Worm (Caenorhabditis elegans) whole organism, midembryonic: ENCODE data around the gene cyp-35B3.

Source experiments
- T22C8.4 ChIP-seq: fragments of 200-800 bp; sonication (Bioruptor generic); IDR thresholded peaks from 2 replicates; pipeline ENCODE4 v1.3.6; 2022; ENCODE audit warnings: missing genetic modification characterization, missing compliant biosample characterization
- cog-1 ChIP-seq: sonication (generic microtip); optimal IDR thresholded peaks from 2 replicates; lab custom pipeline; 2016; ENCODE audit warnings: missing genetic modification characterization, missing compliant biosample characterization
- flt-1 ChIP-seq: fragments of 200-800 bp; sonication (Bioruptor generic); IDR thresholded peaks from 2 replicates; pipeline ENCODE4 v1.3.6; 2022; ENCODE audit warnings: missing genetic modification characterization, missing compliant biosample characterization
- klf-2 ChIP-seq: fragments of 200-800 bp; sonication (Bioruptor generic); conservative IDR thresholded peaks from 2 replicates; pipeline ENCODE4 v1.3.6; 2022; ENCODE audit warnings: missing genetic modification reagents, missing genetic modification characterization, missing compliant biosample characterization
- med-1 ChIP-seq: sonication (generic microtip); optimal IDR thresholded peaks from 2 replicates; lab custom pipeline; 2017; ENCODE audit warnings: missing genetic modification characterization, mild to moderate bottlenecking, missing compliant biosample characterization, antibody characterized with exemption, missing genetic modification reagents; ENCODE audit not compliant: insufficient read depth
- ref-1 ChIP-seq: fragments of 200-800 bp; sonication (Bioruptor generic); conservative IDR thresholded peaks from 2 replicates; pipeline ENCODE4 v1.3.6; 2022; ENCODE audit warnings: missing genetic modification reagents, missing genetic modification characterization, missing compliant biosample characterization
- tab-1 ChIP-seq: fragments of 200-800 bp; sonication (Bioruptor generic); IDR thresholded peaks from 2 replicates; pipeline ENCODE4 v1.3.6; 2022; ENCODE audit warnings: missing genetic modification characterization, missing compliant biosample characterization
- ztf-23 ChIP-seq: fragments of 200-800 bp; sonication (Bioruptor generic); IDR thresholded peaks from 2 replicates; pipeline ENCODE4 v1.3.6; 2022; ENCODE audit warnings: missing genetic modification reagents, missing genetic modification characterization, missing compliant biosample characterization
- ztf-29 ChIP-seq: fragments of 200-800 bp; sonication (Bioruptor generic); IDR thresholded peaks from 2 replicates; pipeline ENCODE4 v1.3.6; 2022; ENCODE audit warnings: missing genetic modification reagents, missing genetic modification characterization, missing compliant biosample characterization

Gene cyp-35B3

ce11 chrV:3949723-3950122, 4.6 kb downstream of the cyp-35B3 start, which contains the start of gene dach-1:
TSS of gene dach-1 (plus strand) at chrV:3950023.
- TF ChIP-seq ztf-29 (GFP tag; lab: Robert Waterston, UW) (no peak), T22C8.4 (no peak), tab-1 (no peak), flt-1 (no peak)

- TF ChIP-seq med-1 (GFP tag; lab: Kevin White, UChicago), result no peak
- no peak for TF ChIP-seq ztf-29 (GFP tag; lab: Robert Waterston, UW)
- TF ChIP-seq klf-2 (GFP tag; lab: Robert Waterston, UW), result no peak
- TF ChIP-seq tab-1, result no peak
Observed at ce11 chrV:3953739-3954138, 8.6 kb downstream of the cyp-35B3 start, which contains the start of gene str-247. TSS of gene str-247 (plus strand) at chrV:3954039.

DNA sequence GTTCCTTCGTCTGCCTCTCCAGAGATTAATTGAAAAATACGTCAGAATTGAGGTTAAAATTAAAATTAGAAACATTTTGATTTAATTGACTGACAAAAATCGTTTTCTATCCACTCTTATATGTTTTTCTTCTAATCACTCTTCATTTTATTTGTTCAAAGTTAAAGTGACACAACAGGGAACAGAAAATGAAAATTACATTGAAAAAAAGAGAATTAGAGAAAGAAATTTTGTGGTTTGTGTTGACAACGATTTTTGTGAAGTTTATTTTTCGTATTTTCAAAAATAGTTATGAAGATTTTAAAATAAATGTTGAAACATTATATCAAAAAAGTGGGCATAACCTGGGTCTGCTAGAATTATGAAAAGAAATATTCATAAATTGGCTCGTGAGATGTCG, 12.5 kb downstream of the cyp-35B3 start, which contains the start of gene cyp-34A5:
TSS of gene cyp-34A5 (minus strand) at position 101 of the 400 bp plus-strand sequence.
- no peak for TF ChIP-seq klf-2 (GFP tag; lab: Robert Waterston, UW)
- TF ChIP-seq ztf-29 (GFP tag; lab: Robert Waterston, UW), result no peak
- no peak for TF ChIP-seq T22C8.4
- TF ChIP-seq ztf-23 (GFP tag; lab: Robert Waterston, UW), result no peak
- TF ChIP-seq tab-1, result no peak
- no peak for TF ChIP-seq cog-1 (tag; lab: Kevin White, UChicago)
- no peak for TF ChIP-seq med-1 (GFP tag; lab: Kevin White, UChicago)
- TF ChIP-seq ref-1 (GFP tag; lab: Robert Waterston, UW), result no peak
- TF ChIP-seq flt-1, result no peak

ce11 chrV:3961235-3961634, 16.1 kb downstream of the cyp-35B3 start, which contains the start of gene cyp-34A6:
TSS of gene cyp-34A6 (minus strand) at chrV:3961335.
- TF ChIP-seq T22C8.4 (no peak), ztf-29 (GFP tag; lab: Robert Waterston, UW) (no peak), ztf-23 (GFP tag; lab: Robert Waterston, UW) (no peak), ref-1 (GFP tag; lab: Robert Waterston, UW) (no peak), tab-1 (no peak), med-1 (GFP tag; lab: Kevin White, UChicago) (no peak), cog-1 (tag; lab: Kevin White, UChicago) (no peak), klf-2 (GFP tag; lab: Robert Waterston, UW) (no peak), flt-1 (no peak)

ce11 chrV:3963715-3964114, 18.6 kb downstream of the cyp-35B3 start, which contains the start of gene cyp-34A7:
TSS of gene cyp-34A7 (minus strand) at chrV:3963815.
- TF ChIP-seq ref-1 (GFP tag; lab: Robert Waterston, UW), result no peak
- TF ChIP-seq med-1 (GFP tag; lab: Kevin White, UChicago), result no peak
- no peak for TF ChIP-seq cog-1 (tag; lab: Kevin White, UChicago)
- TF ChIP-seq klf-2 (GFP tag; lab: Robert Waterston, UW), result no peak
- TF ChIP-seq tab-1, result no peak
- no peak for TF ChIP-seq ztf-23 (GFP tag; lab: Robert Waterston, UW)
- TF ChIP-seq ztf-29 (GFP tag; lab: Robert Waterston, UW), result no peak
- no peak for TF ChIP-seq flt-1
- TF ChIP-seq T22C8.4, result no peak

- TF ChIP-seq klf-2 (GFP tag; lab: Robert Waterston, UW) (no peak), T22C8.4 (no peak)
Observed at ce11 chrV:3967762-3968161, 22.6 kb downstream of the cyp-35B3 start, which contains the start of gene cyp-34A8. TSS of gene cyp-34A8 (minus strand) at chrV:3967823.

- TF ChIP-seq med-1 (GFP tag; lab: Kevin White, UChicago) (no peak), cog-1 (tag; lab: Kevin White, UChicago) (no peak)
Observed at ce11 chrV:3968929-3969328, 23.8 kb downstream of the cyp-35B3 start.

- TF ChIP-seq med-1 (GFP tag; lab: Kevin White, UChicago) (no peak), klf-2 (GFP tag; lab: Robert Waterston, UW) (no peak), ztf-23 (GFP tag; lab: Robert Waterston, UW) (no peak)
Observed at ce11 chrV:3969664-3970063, 24.5 kb downstream of the cyp-35B3 start.

DNA sequence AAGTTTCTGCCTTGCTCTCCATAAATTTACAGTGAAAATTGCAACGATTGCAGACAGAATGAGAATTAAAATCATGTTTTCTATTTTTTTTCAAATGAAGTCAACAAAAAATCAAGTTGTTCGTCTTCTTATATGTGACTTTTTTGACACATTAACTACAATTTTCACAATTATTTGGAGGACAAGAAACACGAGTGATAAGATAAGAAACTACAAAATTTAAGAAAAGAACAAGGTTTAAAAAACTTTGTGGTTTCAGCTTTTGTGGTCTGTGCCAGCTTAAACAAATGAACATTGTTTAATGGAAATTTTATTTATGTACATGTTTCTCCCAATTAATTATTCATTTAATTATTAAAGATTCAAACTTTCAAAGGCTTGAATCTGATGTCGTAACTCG, 25.3 kb downstream of the cyp-35B3 start, which contains the start of gene cyp-34A9:
TSS of gene cyp-34A9 (minus strand) at position 131 of the 400 bp plus-strand sequence.
- no peak for TF ChIP-seq klf-2 (GFP tag; lab: Robert Waterston, UW)
- no peak for TF ChIP-seq cog-1 (tag; lab: Kevin White, UChicago)
- no peak for TF ChIP-seq flt-1
- TF ChIP-seq T22C8.4, result no peak
- no peak for TF ChIP-seq med-1 (GFP tag; lab: Kevin White, UChicago)
- no peak for TF ChIP-seq ref-1 (GFP tag; lab: Robert Waterston, UW)
- TF ChIP-seq ztf-29 (GFP tag; lab: Robert Waterston, UW), result no peak
- no peak for TF ChIP-seq ztf-23 (GFP tag; lab: Robert Waterston, UW)
- TF ChIP-seq tab-1, result no peak

DNA sequence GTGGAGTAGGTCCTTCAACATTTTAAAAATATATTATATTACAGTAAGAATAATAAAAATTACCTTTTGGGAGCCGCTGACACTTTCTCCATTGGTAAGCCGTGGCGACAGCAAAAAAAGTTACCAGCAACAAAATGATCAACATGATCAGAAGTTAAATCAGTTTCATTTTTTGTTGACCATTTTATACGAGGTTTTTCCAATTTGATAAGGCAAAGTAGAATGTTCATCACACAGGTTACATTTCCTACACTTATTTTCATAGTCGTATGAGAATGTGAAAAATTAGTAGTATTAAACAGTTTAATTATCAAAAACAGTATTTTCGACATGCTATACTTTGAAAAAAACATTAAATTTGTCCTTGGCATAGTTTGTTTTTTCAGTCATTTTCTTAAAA, 27.7 kb downstream of the cyp-35B3 start, which contains the start of gene cyp-34A10:
TSS of gene cyp-34A10 (minus strand) at position 146 of the 400 bp plus-strand sequence.
- TF ChIP-seq ztf-23 (GFP tag; lab: Robert Waterston, UW) (no peak), ref-1 (GFP tag; lab: Robert Waterston, UW) (no peak), klf-2 (GFP tag; lab: Robert Waterston, UW) (no peak), cog-1 (tag; lab: Kevin White, UChicago) (no peak), tab-1 (no peak), ztf-29 (GFP tag; lab: Robert Waterston, UW) (no peak), flt-1 (no peak), med-1 (GFP tag; lab: Kevin White, UChicago) (no peak), T22C8.4 (no peak)
